Worm (Caenorhabditis elegans) whole organism, late embryonic: ENCODE measurements around the gene F40G9.18.

Experiments
- Y22D7AL.16 ChIP-seq: sonication (generic microtip); optimal IDR thresholded peaks from 2 replicates; lab custom pipeline; 2016; ENCODE audit warnings: missing genetic modification characterization, missing compliant biosample characterization
- nfya-1 ChIP-seq: sonication (generic microtip); optimal IDR thresholded peaks from 2 replicates; lab custom pipeline; 2017; ENCODE audit warnings: missing genetic modification characterization, mild to moderate bottlenecking, missing compliant biosample characterization, antibody characterized with exemption, moderate library complexity

DNA sequence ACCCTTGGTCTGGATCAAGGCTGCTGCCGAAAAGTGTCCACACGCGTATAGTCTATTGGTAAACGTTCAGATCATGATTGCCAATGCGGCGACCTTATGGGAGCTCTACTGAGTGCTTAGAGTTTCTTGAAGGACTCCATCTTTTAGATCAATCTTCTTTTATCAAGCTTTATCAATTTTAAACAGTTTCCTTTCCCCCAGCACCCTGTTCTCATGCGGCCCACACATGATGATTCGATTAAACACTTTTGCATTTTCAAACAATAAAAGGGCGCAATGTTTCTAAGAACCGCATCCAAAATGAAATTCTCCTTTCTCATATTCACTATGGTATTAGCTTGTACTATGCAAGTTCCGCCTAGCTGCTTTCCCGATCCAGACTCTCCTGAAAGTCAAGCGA lies 4.0 kb downstream of the F40G9.18 start, which contains the start of gene F40G9.7:
- TF ChIP-seq Y22D7AL.16 (tag; lab: Kevin White, UChicago) = no peak
- no peak for TF ChIP-seq nfya-1 (tag; lab: Kevin White, UChicago)
